Fruit fly (Drosophila melanogaster) whole organism, prepupa: ENCODE results near the gene Acp95EF.

Experiments used
- Blimp-1 ChIP-seq: fragments of 200-800 bp; sonication (Bioruptor generic); optimal IDR thresholded peaks from 3 replicates; lab custom pipeline; 2017; ENCODE audit warnings: missing biosample characterization, missing genetic modification characterization, mild to moderate bottlenecking, moderate library complexity, missing genetic modification reagents
- CG10631 ChIP-seq: fragments of 200-800 bp; sonication (Bioruptor generic); optimal IDR thresholded peaks from 2 replicates; lab custom pipeline; 2016; ENCODE audit warnings: missing biosample characterization, missing genetic modification characterization
- CG10669 ChIP-seq: fragments of 200-800 bp; sonication (Bioruptor generic); optimal IDR thresholded peaks from 3 replicates; lab custom pipeline; 2018; ENCODE audit warnings: missing biosample characterization, mild to moderate bottlenecking, missing genetic modification characterization, moderate library complexity
- CG11294 ChIP-seq: fragments of 200-800 bp; sonication (Bioruptor generic); IDR thresholded peaks from 2 replicates; pipeline ENCODE4 v1.3.6; 2022; ENCODE audit warnings: missing biosample characterization, missing genetic modification characterization
- CG11762 ChIP-seq: fragments of 200-800 bp; sonication (Bioruptor generic); optimal IDR thresholded peaks from 3 replicates; lab custom pipeline; 2016; ENCODE audit warnings: missing biosample characterization, missing genetic modification characterization; ENCODE audit not compliant: insufficient read depth
- CG11902 ChIP-seq: fragments of 200-800 bp; sonication (Bioruptor generic); optimal IDR thresholded peaks from 3 replicates; lab custom pipeline; 2016; ENCODE audit warnings: missing biosample characterization, missing genetic modification characterization
- CG15336 ChIP-seq: fragments of 200-800 bp; sonication (Bioruptor generic); IDR thresholded peaks from 2 replicates; pipeline ENCODE4 v1.3.6; 2022; ENCODE audit warnings: missing biosample characterization, missing genetic modification characterization
- CG1621 ChIP-seq: fragments of 200-800 bp; sonication (Bioruptor generic); optimal IDR thresholded peaks from 3 replicates; lab custom pipeline; 2018; ENCODE audit warnings: missing biosample characterization, mild to moderate bottlenecking, missing genetic modification characterization
- CG3032 ChIP-seq: fragments of 200-800 bp; optimal IDR thresholded peaks from 2 replicates; lab custom pipeline; 2019; ENCODE audit warnings: missing biosample characterization, mild to moderate bottlenecking, missing genetic modification characterization, moderate library complexity
- CG31627 ChIP-seq: fragments of 200-800 bp; sonication (Bioruptor generic); optimal IDR thresholded peaks from 3 replicates; lab custom pipeline; 2016; ENCODE audit warnings: missing biosample characterization, missing genetic modification characterization
- CG3919 ChIP-seq: fragments of 200-800 bp; sonication (Bioruptor generic); optimal IDR thresholded peaks from 3 replicates; lab custom pipeline; 2016; ENCODE audit warnings: missing biosample characterization, missing genetic modification characterization
- CG4318 ChIP-seq: fragments of 200-800 bp; sonication (Bioruptor generic); optimal IDR thresholded peaks from 3 replicates; lab custom pipeline; 2017; ENCODE audit warnings: missing biosample characterization, mild to moderate bottlenecking, missing genetic modification characterization
- CG6163 ChIP-seq: fragments of 200-800 bp; sonication (Bioruptor generic); IDR thresholded peaks from 3 replicates; pipeline ENCODE4 v1.3.6; 2022; ENCODE audit warnings: missing biosample characterization, missing genetic modification characterization
- CG6792 ChIP-seq: fragments of 200-800 bp; sonication (Bioruptor generic); optimal IDR thresholded peaks from 3 replicates; lab custom pipeline; 2016; ENCODE audit warnings: missing biosample characterization, missing genetic modification characterization
- CG6808 ChIP-seq: fragments of 200-800 bp; sonication (Bioruptor generic); optimal IDR thresholded peaks from 3 replicates; lab custom pipeline; 2017; ENCODE audit warnings: missing biosample characterization, missing genetic modification characterization, mild to moderate bottlenecking, moderate library complexity, missing genetic modification reagents
- CG6854 ChIP-seq: fragments of 200-800 bp; sonication (Bioruptor generic); optimal IDR thresholded peaks from 2 replicates; lab custom pipeline; 2017; ENCODE audit warnings: missing biosample characterization, mild to moderate bottlenecking, missing genetic modification characterization
- CG7368 ChIP-seq: fragments of 200-800 bp; sonication (Bioruptor generic); optimal IDR thresholded peaks from 3 replicates; lab custom pipeline; 2016; ENCODE audit warnings: missing biosample characterization, missing genetic modification characterization
- CG8119 ChIP-seq: fragments of 200-800 bp; sonication (Bioruptor generic); IDR thresholded peaks from 3 replicates; pipeline ENCODE4 v1.3.6; 2022; ENCODE audit warnings: missing biosample characterization, missing genetic modification characterization
- CG9139 ChIP-seq: fragments of 200-800 bp; sonication (Bioruptor generic); optimal IDR thresholded peaks from 3 replicates; lab custom pipeline; 2017; ENCODE audit warnings: missing biosample characterization, mild to moderate bottlenecking, missing genetic modification characterization
- Eip75B ChIP-seq: fragments of 200-800 bp; sonication (Bioruptor generic); optimal IDR thresholded peaks from 3 replicates; lab custom pipeline; 2016; ENCODE audit warnings: missing biosample characterization, missing genetic modification characterization
- Eip78C ChIP-seq: fragments of 200-800 bp; sonication (Bioruptor generic); peaks from one replicate; lab custom pipeline; 2016; ENCODE audit warnings: missing biosample characterization, missing genetic modification characterization
- Eip93F ChIP-seq: fragments of 200-800 bp; sonication (Bioruptor generic); optimal IDR thresholded peaks from 2 replicates; lab custom pipeline; 2016; ENCODE audit warnings: missing biosample characterization, mild to moderate bottlenecking, missing genetic modification characterization
- Ets21C ChIP-seq: fragments of 200-800 bp; sonication (Bioruptor generic); optimal IDR thresholded peaks from 3 replicates; lab custom pipeline; 2016; ENCODE audit warnings: missing biosample characterization, missing genetic modification characterization
- Ets96B ChIP-seq: fragments of 200-800 bp; optimal IDR thresholded peaks from 2 replicates; lab custom pipeline; 2019; ENCODE audit warnings: missing biosample characterization, mild to moderate bottlenecking, missing genetic modification characterization, moderate library complexity
- Gug ChIP-seq: fragments of 200-800 bp; sonication (Bioruptor generic); IDR thresholded peaks from 2 replicates; pipeline ENCODE4 v1.3.6; 2022; ENCODE audit warnings: missing biosample characterization, missing genetic modification characterization
- Hr38 ChIP-seq: sonication (Bioruptor generic); optimal IDR thresholded peaks from 2 replicates; lab custom pipeline; 2016; ENCODE audit warnings: missing biosample characterization, missing genetic modification characterization
- Hr39 ChIP-seq: fragments of 200-800 bp; sonication (Bioruptor generic); optimal IDR thresholded peaks from 2 replicates; lab custom pipeline; 2016; ENCODE audit warnings: missing biosample characterization, missing genetic modification characterization
- Hr4 ChIP-seq: fragments of 200-800 bp; sonication (Bioruptor generic); optimal IDR thresholded peaks from 3 replicates; lab custom pipeline; 2016; ENCODE audit warnings: missing biosample characterization, missing genetic modification characterization
- Lpt ChIP-seq: fragments of 200-800 bp; sonication (Bioruptor generic); optimal IDR thresholded peaks from 3 replicates; lab custom pipeline; 2016; ENCODE audit warnings: missing biosample characterization, missing genetic modification characterization
- Met ChIP-seq: fragments of 200-800 bp; sonication (Bioruptor generic); optimal IDR thresholded peaks from 3 replicates; lab custom pipeline; 2016; ENCODE audit warnings: missing biosample characterization, missing genetic modification characterization
- OdsH ChIP-seq: fragments of 200-800 bp; sonication (Bioruptor generic); optimal IDR thresholded peaks from 3 replicates; lab custom pipeline; 2016; ENCODE audit warnings: missing biosample characterization, missing genetic modification characterization
- Sox102F ChIP-seq: fragments of 200-800 bp; sonication (Bioruptor generic); optimal IDR thresholded peaks from 2 replicates; lab custom pipeline; 2016; ENCODE audit warnings: missing biosample characterization, mild to moderate bottlenecking, missing genetic modification characterization
- achi ChIP-seq: fragments of 200-800 bp; sonication (Bioruptor generic); optimal IDR thresholded peaks from 3 replicates; lab custom pipeline; 2016; ENCODE audit warnings: missing biosample characterization, missing genetic modification characterization
- acj6 ChIP-seq: fragments of 200-800 bp; sonication (Bioruptor generic); optimal IDR thresholded peaks from 3 replicates; lab custom pipeline; 2016; ENCODE audit warnings: missing biosample characterization, missing genetic modification characterization
- cyc ChIP-seq: fragments of 200-800 bp; sonication (Bioruptor generic); optimal IDR thresholded peaks from 3 replicates; lab custom pipeline; 2016; ENCODE audit warnings: missing biosample characterization, missing genetic modification characterization
- dac ChIP-seq: fragments of 200-800 bp; sonication (Bioruptor generic); optimal IDR thresholded peaks from 2 replicates; lab custom pipeline; 2017; ENCODE audit warnings: missing biosample characterization, mild to moderate bottlenecking, missing genetic modification characterization
- dsx ChIP-seq: fragments of 200-800 bp; optimal IDR thresholded peaks from 3 replicates; lab custom pipeline; 2019; ENCODE audit warnings: missing biosample characterization, mild to moderate bottlenecking, missing genetic modification characterization, moderate library complexity; ENCODE audit not compliant: poor library complexity, severe bottlenecking
- eg ChIP-seq: fragments of 200-800 bp; sonication (Bioruptor generic); IDR thresholded peaks from 3 replicates; pipeline ENCODE4 v1.3.6; 2022; ENCODE audit warnings: missing biosample characterization, missing genetic modification characterization
- esn ChIP-seq: fragments of 200-800 bp; sonication (Bioruptor generic); optimal IDR thresholded peaks from 2 replicates; lab custom pipeline; 2016; ENCODE audit warnings: missing biosample characterization, mild to moderate bottlenecking, missing genetic modification characterization, moderate library complexity
- fd59A ChIP-seq: fragments of 200-800 bp; sonication (Bioruptor generic); optimal IDR thresholded peaks from 2 replicates; lab custom pipeline; 2017; ENCODE audit warnings: missing biosample characterization, mild to moderate bottlenecking, missing genetic modification characterization, missing genetic modification reagents
- fd85E ChIP-seq: fragments of 200-800 bp; sonication (Bioruptor generic); optimal IDR thresholded peaks from 3 replicates; lab custom pipeline; 2016; ENCODE audit warnings: missing biosample characterization, missing genetic modification characterization
- fkh ChIP-seq: fragments of 200-800 bp; sonication (Bioruptor generic); optimal IDR thresholded peaks from 3 replicates; lab custom pipeline; 2017; ENCODE audit warnings: missing biosample characterization, mild to moderate bottlenecking, missing genetic modification characterization, moderate library complexity
- lz ChIP-seq: fragments of 200-800 bp; sonication (Bioruptor generic); optimal IDR thresholded peaks from 3 replicates; lab custom pipeline; 2016; ENCODE audit warnings: missing biosample characterization, missing genetic modification characterization
- net ChIP-seq: fragments of 200-800 bp; sonication (Bioruptor generic); optimal IDR thresholded peaks from 3 replicates; lab custom pipeline; 2016; ENCODE audit warnings: missing biosample characterization, missing genetic modification characterization
- pdm3 ChIP-seq: fragments of 200-800 bp; sonication (Bioruptor generic); optimal IDR thresholded peaks from 3 replicates; lab custom pipeline; 2016; ENCODE audit warnings: missing biosample characterization, missing genetic modification characterization
- spab ChIP-seq: fragments of 200-800 bp; sonication (Bioruptor generic); optimal IDR thresholded peaks from 2 replicates; lab custom pipeline; 2017; ENCODE audit warnings: missing biosample characterization, mild to moderate bottlenecking, missing genetic modification characterization, missing genetic modification reagents
- ss ChIP-seq, 2 experiments: fragments of 200-800 bp; sonication (Bioruptor generic); optimal IDR thresholded peaks; 2 replicates in 1 of 2; 3 replicates in 1 of 2; lab custom pipeline; 2017 to 2018; ENCODE audit warnings: mild to moderate bottlenecking in 2 of 2, missing biosample characterization in 2 of 2, missing genetic modification characterization in 2 of 2, moderate library complexity in 1 of 2
- svp ChIP-seq: fragments of 200-800 bp; sonication (Bioruptor generic); peaks from one replicate; lab custom pipeline; 2016; ENCODE audit warnings: missing biosample characterization, missing genetic modification characterization
- topi ChIP-seq: fragments of 200-800 bp; sonication (Bioruptor generic); optimal IDR thresholded peaks from 3 replicates; lab custom pipeline; 2016; ENCODE audit warnings: missing biosample characterization, missing genetic modification characterization
- vri ChIP-seq: fragments of 200-800 bp; sonication (Bioruptor generic); optimal IDR thresholded peaks from 3 replicates; lab custom pipeline; 2016; ENCODE audit warnings: missing biosample characterization, mild to moderate bottlenecking, missing genetic modification characterization

Acp95EF gene

dm6 chr3R:24221334-24222302 lies 7.2 kb upstream of the Acp95EF start, which contains the start of gene twin:
Gene twin (minus strand): TSS chr3R:24221965.
- peak; percentile 49 for TF ChIP-seq topi
- no peak for TF ChIP-seq CG7368 (GFP tag; lab: Kevin White, UChicago)
- TF ChIP-seq fd59A, result no peak
- peak; percentile 49 for TF ChIP-seq dsx (GFP tag; lab: Kevin White, UChicago)
- TF ChIP-seq CG3032 (tag; lab: Kevin White, UChicago), result peak; percentile 54
- no peak for TF ChIP-seq CG11294 (GFP tag; lab: Robert Waterston, UW)
- TF ChIP-seq eg, result peak; percentile 54; the same call in 2 of the 3 replicates
- TF ChIP-seq CG1621 (tag; lab: Kevin White, UChicago), result no peak
- no peak for TF ChIP-seq vri
- peak; percentile 51 for TF ChIP-seq Ets21C (GFP tag; lab: Kevin White, UChicago)
- peak; percentile 58 for TF ChIP-seq esn (GFP tag; lab: Kevin White, UChicago)
- TF ChIP-seq Ets96B (tag; lab: Kevin White, UChicago), result no peak
- TF ChIP-seq lz (GFP tag; lab: Kevin White, UChicago), result peak; percentile 60
- TF ChIP-seq Sox102F (GFP tag; lab: Kevin White, UChicago), result no peak
- TF ChIP-seq fkh (GFP tag; lab: Kevin White, UChicago), result peak; percentile 59
- TF ChIP-seq achi (GFP tag; lab: Kevin White, UChicago), result peak; percentile 58
- no peak for TF ChIP-seq CG9139 (GFP tag; lab: Kevin White, UChicago)
- no peak for TF ChIP-seq Hr38 (GFP tag; lab: Kevin White, UChicago)
- TF ChIP-seq CG8119 (GFP tag; lab: Robert Waterston, UW), result no peak; the same call in 2 of the 3 replicates
- TF ChIP-seq Hr4 (GFP tag; lab: Kevin White, UChicago), result peak; percentile 63
- TF ChIP-seq CG10631 (GFP tag; lab: Kevin White, UChicago), result peak; percentile 51
- no peak for TF ChIP-seq Met (GFP tag; lab: Kevin White, UChicago)
- TF ChIP-seq cyc (GFP tag; lab: Kevin White, UChicago), result peak; percentile 43
- TF ChIP-seq CG15336 (GFP tag; lab: Robert Waterston, UW), result no peak
- TF ChIP-seq fd85E, result no peak
- no peak for TF ChIP-seq CG4318 (GFP tag; lab: Kevin White, UChicago)
- TF ChIP-seq ss (GFP tag; optimal IDR thresholded peaks at IDR 0.05; lab: Kevin White, UChicago), result no peak
- TF ChIP-seq CG6854, result no peak
- no peak for TF ChIP-seq CG6808 (GFP tag; lab: Kevin White, UChicago)
- TF ChIP-seq CG11902 (GFP tag; lab: Kevin White, UChicago), result no peak
- no peak for TF ChIP-seq Blimp-1 (GFP tag; lab: Kevin White, UChicago)
- TF ChIP-seq CG11762, result no peak
- TF ChIP-seq CG3919 (GFP tag; lab: Kevin White, UChicago), result peak; percentile 27
- TF ChIP-seq Gug (GFP tag; lab: Robert Waterston, UW), result 0 out of 2 replicates have a peak, but pooled peaks have one; percentile 29
- TF ChIP-seq OdsH (GFP tag; lab: Kevin White, UChicago), result peak; percentile 52
- TF ChIP-seq CG6792 (GFP tag; lab: Kevin White, UChicago), result peak; percentile 15
- TF ChIP-seq CG10669, result no peak
- peak; percentile 72 for TF ChIP-seq Eip78C (GFP tag; lab: Kevin White, UChicago)
- TF ChIP-seq net (GFP tag; lab: Kevin White, UChicago), result no peak
- peak; percentile 47 for TF ChIP-seq acj6 (GFP tag; lab: Kevin White, UChicago)
- peak; percentile 9 for TF ChIP-seq Lpt (GFP tag; lab: Kevin White, UChicago)
- peak; percentile 53 for TF ChIP-seq CG31627
- TF ChIP-seq Eip93F (GFP tag; lab: Kevin White, UChicago), result no peak
- TF ChIP-seq dac (GFP tag; lab: Kevin White, UChicago), result no peak
- peak; percentile 58 for TF ChIP-seq Hr39 (GFP tag; lab: Kevin White, UChicago)
- TF ChIP-seq svp (GFP tag; lab: Kevin White, UChicago), result no peak
- peak; percentile 53 for TF ChIP-seq Eip75B (GFP tag; lab: Kevin White, UChicago)
- TF ChIP-seq spab (GFP tag; lab: Kevin White, UChicago), result no peak
- no peak for TF ChIP-seq pdm3
- TF ChIP-seq CG6163 (GFP tag; lab: Robert Waterston, UW), result peak; percentile 73
